Fruit fly (Drosophila melanogaster) whole organism, embryonic: Measurements from ENCODE around the gene Atat.

ENCODE experiments used
- Blimp-1 ChIP-seq: fragments of 200-800 bp; sonication (Bioruptor generic); optimal IDR thresholded peaks from 3 replicates; lab custom pipeline; 2018; ENCODE audit warnings: missing biosample characterization, missing genetic modification characterization, mild to moderate bottlenecking, moderate library complexity, missing genetic modification reagents
- CG10366 ChIP-seq: fragments of 200-800 bp; sonication (Bioruptor generic); IDR thresholded peaks from 2 replicates; pipeline ENCODE4 v1.3.6; 2022; ENCODE audit warnings: missing biosample characterization, missing genetic modification characterization
- CG10959 ChIP-seq: fragments of 200-800 bp; sonication (Bioruptor generic); IDR thresholded peaks from 2 replicates; pipeline ENCODE4 v1.3.6; 2022; ENCODE audit warnings: missing biosample characterization, missing genetic modification characterization
- CG12236 ChIP-seq: fragments of 200-800 bp; sonication (Bioruptor generic); optimal IDR thresholded peaks from 2 replicates; lab custom pipeline; 2016; ENCODE audit warnings: missing biosample characterization, missing genetic modification characterization
- CG13424 ChIP-seq: fragments of 200-800 bp; sonication (Bioruptor generic); optimal IDR thresholded peaks from 2 replicates; lab custom pipeline; 2019; ENCODE audit warnings: missing biosample characterization, mild to moderate bottlenecking, missing genetic modification characterization, moderate library complexity
- CG14050 ChIP-seq: fragments of 200-800 bp; sonication (Bioruptor generic); IDR thresholded peaks from 3 replicates; pipeline ENCODE4 v1.3.6; 2022; ENCODE audit warnings: missing biosample characterization, missing genetic modification characterization
- CG14667 ChIP-seq: fragments of 200-800 bp; sonication (Bioruptor generic); IDR thresholded peaks from 2 replicates; pipeline ENCODE4 v1.3.6; 2022; ENCODE audit warnings: missing biosample characterization, missing genetic modification characterization
- CG15514 ChIP-seq: fragments of 200-800 bp; sonication (Bioruptor generic); optimal IDR thresholded peaks from 3 replicates; lab custom pipeline; 2017; ENCODE audit warnings: missing biosample characterization, missing genetic modification characterization, mild to moderate bottlenecking, moderate library complexity, missing genetic modification reagents
- CG1647 ChIP-seq: fragments of 200-800 bp; sonication (Bioruptor generic); optimal IDR thresholded peaks from 3 replicates; lab custom pipeline; 2016; ENCODE audit warnings: missing biosample characterization, missing genetic modification characterization
- CG17385 ChIP-seq: fragments of 200-800 bp; sonication (Bioruptor generic); optimal IDR thresholded peaks from 3 replicates; lab custom pipeline; 2018; ENCODE audit warnings: missing biosample characterization, mild to moderate bottlenecking, missing genetic modification characterization
- CG2875 ChIP-seq: fragments of 200-800 bp; sonication (Bioruptor generic); optimal IDR thresholded peaks from 2 replicates; lab custom pipeline; 2017; ENCODE audit warnings: missing biosample characterization, mild to moderate bottlenecking, missing genetic modification characterization, missing genetic modification reagents
- CG3163 ChIP-seq: fragments of 200-800 bp; sonication (Bioruptor generic); optimal IDR thresholded peaks from 3 replicates; lab custom pipeline; 2016; ENCODE audit warnings: missing biosample characterization, missing genetic modification characterization
- CG34422 ChIP-seq: fragments of 200-800 bp; sonication (Bioruptor generic); IDR thresholded peaks from 3 replicates; pipeline ENCODE4 v1.3.6; 2022; ENCODE audit warnings: missing biosample characterization, missing genetic modification characterization
- CG4282 ChIP-seq: fragments of 200-800 bp; sonication (Bioruptor generic); optimal IDR thresholded peaks from 2 replicates; lab custom pipeline; 2016; ENCODE audit warnings: missing biosample characterization, missing genetic modification characterization
- CG4424 ChIP-seq: fragments of 200-800 bp; sonication (Bioruptor generic); optimal IDR thresholded peaks from 3 replicates; lab custom pipeline; 2016; ENCODE audit warnings: missing biosample characterization, missing genetic modification characterization
- CG7271 ChIP-seq: fragments of 200-800 bp; sonication (Bioruptor generic); optimal IDR thresholded peaks from 2 replicates; lab custom pipeline; 2018; ENCODE audit warnings: missing biosample characterization, mild to moderate bottlenecking, missing genetic modification characterization, moderate library complexity
- CG7839 ChIP-seq: fragments of 200-800 bp; sonication (Bioruptor generic); optimal IDR thresholded peaks from 3 replicates; lab custom pipeline; 2018; ENCODE audit warnings: missing biosample characterization, mild to moderate bottlenecking, missing genetic modification characterization, moderate library complexity
- CG8290 ChIP-seq, 3 experiments: fragments of 200-800 bp; sonication (Bioruptor generic); optimal IDR thresholded peaks; 2 replicates each; lab custom pipeline; 2016 to 2019; ENCODE audit warnings: missing biosample characterization in 3 of 3, missing genetic modification characterization in 3 of 3, mild to moderate bottlenecking in 2 of 3, moderate library complexity in 1 of 3
- CHES-1-like ChIP-seq: fragments of 200-800 bp; sonication (Bioruptor generic); optimal IDR thresholded peaks from 2 replicates; lab custom pipeline; 2016; ENCODE audit warnings: missing biosample characterization, missing genetic modification characterization
- D19A ChIP-seq: fragments of 200-800 bp; optimal IDR thresholded peaks from 3 replicates; lab custom pipeline; 2019; ENCODE audit warnings: missing biosample characterization, mild to moderate bottlenecking, missing genetic modification characterization, moderate library complexity
- Dad ChIP-seq: fragments of 200-800 bp; sonication (Bioruptor generic); optimal IDR thresholded peaks from 3 replicates; lab custom pipeline; 2016; ENCODE audit warnings: missing biosample characterization, missing genetic modification characterization
- Eip74EF ChIP-seq, 2 experiments: fragments of 200-800 bp in 1 of 2; fragments of >200 bp in 1 of 2; sonication (Bioruptor generic) in 1 of 2; optimal IDR thresholded peaks; 2 replicates each; lab custom pipeline; 2017 to 2019; ENCODE audit warnings: missing biosample characterization in 2 of 2, missing genetic modification characterization in 2 of 2, mild to moderate bottlenecking in 1 of 2, moderate library complexity in 1 of 2
- Gsc ChIP-seq: fragments of 200-800 bp; sonication (Bioruptor generic); IDR thresholded peaks from 2 replicates; pipeline ENCODE4 v1.3.6; 2022; ENCODE audit warnings: missing biosample characterization, missing genetic modification characterization
- HLHmδ ChIP-seq: fragments of 200-800 bp; sonication (Bioruptor generic); optimal IDR thresholded peaks from 2 replicates; lab custom pipeline; 2018; ENCODE audit warnings: missing biosample characterization, mild to moderate bottlenecking, missing genetic modification characterization, moderate library complexity
- HmgZ ChIP-seq: fragments of 200-800 bp; sonication (Bioruptor generic); optimal IDR thresholded peaks from 2 replicates; lab custom pipeline; 2018; ENCODE audit warnings: missing biosample characterization, mild to moderate bottlenecking, missing genetic modification characterization
- Jarid2 ChIP-seq: fragments of 200-800 bp; sonication (Bioruptor generic); optimal IDR thresholded peaks from 3 replicates; lab custom pipeline; 2017; ENCODE audit warnings: mild to moderate bottlenecking, missing biosample characterization, missing genetic modification reagents, missing genetic modification characterization
- MESR4 ChIP-seq: fragments of 200-800 bp; sonication (Bioruptor generic); optimal IDR thresholded peaks from 2 replicates; lab custom pipeline; 2018; ENCODE audit warnings: missing biosample characterization, mild to moderate bottlenecking, missing genetic modification characterization, moderate library complexity
- Myb ChIP-seq: fragments of 200-800 bp; sonication (Bioruptor generic); optimal IDR thresholded peaks from 2 replicates; lab custom pipeline; 2016; ENCODE audit warnings: missing biosample characterization, missing genetic modification characterization
- NK7.1 ChIP-seq: fragments of 200-800 bp; sonication (Bioruptor generic); optimal IDR thresholded peaks from 3 replicates; lab custom pipeline; 2016; ENCODE audit warnings: missing biosample characterization, missing genetic modification characterization
- Nf-YB ChIP-seq: fragments of 200-800 bp; sonication (Bioruptor generic); optimal IDR thresholded peaks from 3 replicates; lab custom pipeline; 2019; ENCODE audit warnings: missing biosample characterization, mild to moderate bottlenecking, missing genetic modification characterization, moderate library complexity
- Rfx ChIP-seq: fragments of 200-800 bp; sonication (Bioruptor generic); IDR thresholded peaks from 2 replicates; pipeline ENCODE4 v1.3.6; 2022; ENCODE audit warnings: missing biosample characterization, missing genetic modification characterization
- abd-A ChIP-seq: fragments of 200-800 bp; sonication (Bioruptor generic); optimal IDR thresholded peaks from 3 replicates; lab custom pipeline; 2019; ENCODE audit warnings: missing biosample characterization, mild to moderate bottlenecking, missing genetic modification characterization, moderate library complexity
- ase ChIP-seq: fragments of 200-800 bp; sonication (Bioruptor generic); IDR thresholded peaks from 3 replicates; pipeline ENCODE4 v1.3.6; 2022; ENCODE audit warnings: missing biosample characterization, missing genetic modification characterization
- bab2 ChIP-seq: fragments of 200-800 bp; sonication (Bioruptor generic); optimal IDR thresholded peaks from 2 replicates; lab custom pipeline; 2016; ENCODE audit warnings: missing biosample characterization, missing genetic modification characterization
- bsh ChIP-seq, 2 experiments: fragments of 200-800 bp; sonication (Bioruptor generic); optimal IDR thresholded peaks; 2 replicates each; lab custom pipeline; 2017 to 2018; ENCODE audit warnings: mild to moderate bottlenecking in 2 of 2, missing biosample characterization in 2 of 2, missing genetic modification characterization in 2 of 2, moderate library complexity in 1 of 2
- btn ChIP-seq: fragments of 200-800 bp; sonication (Bioruptor generic); optimal IDR thresholded peaks from 2 replicates; lab custom pipeline; 2016; ENCODE audit warnings: missing biosample characterization, missing genetic modification characterization
- dimm ChIP-seq: fragments of 200-800 bp; sonication (Bioruptor generic); IDR thresholded peaks from 2 replicates; pipeline ENCODE4 v1.3.6; 2022; ENCODE audit warnings: missing biosample characterization, missing genetic modification characterization
- ems ChIP-seq: fragments of 200-800 bp; sonication (Bioruptor generic); optimal IDR thresholded peaks from 3 replicates; lab custom pipeline; 2016; ENCODE audit warnings: missing biosample characterization, missing genetic modification characterization
- gsb-n ChIP-seq: fragments of 200-800 bp; sonication (Bioruptor generic); optimal IDR thresholded peaks from 3 replicates; lab custom pipeline; 2018; ENCODE audit warnings: missing biosample characterization, mild to moderate bottlenecking, missing genetic modification characterization
- jing ChIP-seq: fragments of 200-800 bp; sonication (Bioruptor generic); optimal IDR thresholded peaks from 2 replicates; lab custom pipeline; 2018; ENCODE audit warnings: missing biosample characterization, mild to moderate bottlenecking, missing genetic modification characterization
- lola ChIP-seq, 3 experiments: fragments of >200 bp in 2 of 3; fragments of 200-800 bp in 1 of 3; sonication (Bioruptor generic) in 1 of 3; optimal IDR thresholded peaks; 2 replicates each; lab custom pipeline; 2017 to 2019; ENCODE audit warnings: missing biosample characterization in 3 of 3, missing genetic modification characterization in 3 of 3, mild to moderate bottlenecking in 1 of 3, moderate library complexity in 1 of 3
- odd ChIP-seq: fragments of 200-800 bp; sonication (Bioruptor generic); optimal IDR thresholded peaks from 2 replicates; lab custom pipeline; 2017; ENCODE audit warnings: missing biosample characterization, mild to moderate bottlenecking, missing genetic modification characterization
- sna ChIP-seq: fragments of 200-800 bp; sonication (Bioruptor generic); IDR thresholded peaks from 2 replicates; pipeline ENCODE4 v1.3.6; 2022; ENCODE audit warnings: missing biosample characterization, missing genetic modification characterization; ENCODE audit not compliant: partially characterized antibody
- tio ChIP-seq: fragments of 200-800 bp; sonication (Bioruptor generic); optimal IDR thresholded peaks from 2 replicates; lab custom pipeline; 2017; ENCODE audit warnings: missing biosample characterization, missing genetic modification characterization, inconsistent platforms
- toy ChIP-seq: fragments of 200-800 bp; sonication (Bioruptor generic); IDR thresholded peaks from 2 replicates; pipeline ENCODE4 v1.3.6; 2022; ENCODE audit warnings: missing biosample characterization, missing genetic modification characterization
- unc-4 ChIP-seq: fragments of 200-800 bp; sonication (Bioruptor generic); IDR thresholded peaks from 2 replicates; pipeline ENCODE4 v1.3.6; 2022; ENCODE audit warnings: missing biosample characterization, missing genetic modification characterization; ENCODE audit not compliant: partially characterized antibody
- unpg ChIP-seq: fragments of 200-800 bp; sonication (Bioruptor generic); optimal IDR thresholded peaks from 3 replicates; lab custom pipeline; 2018; ENCODE audit warnings: missing biosample characterization, mild to moderate bottlenecking, missing genetic modification characterization, moderate library complexity
- vvl ChIP-seq: fragments of 200-800 bp; sonication (Bioruptor generic); IDR thresholded peaks from 2 replicates; pipeline ENCODE4 v1.3.6; 2022; ENCODE audit warnings: missing biosample characterization, missing genetic modification characterization
- z ChIP-seq: fragments of 200-800 bp; sonication (Bioruptor generic); IDR thresholded peaks from 3 replicates; pipeline ENCODE4 v1.3.6; 2022; ENCODE audit warnings: missing biosample characterization, missing genetic modification characterization

The Atat gene

dm6 chr3L:9461670-9462246 is 35.2 kb upstream of the Atat start (continued):
- TF ChIP-seq Jarid2 (GFP tag; lab: Kevin White, UChicago) (peak; percentile 10), CG4424 (GFP tag; lab: Kevin White, UChicago) (no peak), NK7.1 (no peak), CG4282 (GFP tag; lab: Kevin White, UChicago) (no peak), bab2 (GFP tag; lab: Kevin White, UChicago) (no peak), HmgZ (tag; lab: Kevin White, UChicago) (peak; percentile 19), CG7839 (peak; percentile 38), Blimp-1 (peak; percentile 3), CG14050 (GFP tag; lab: Robert Waterston, UW) (no peak), toy (GFP tag; lab: Robert Waterston, UW) (no peak), unpg (GFP tag; lab: Kevin White, UChicago) (peak; percentile 47), CHES-1-like (GFP tag; lab: Kevin White, UChicago) (no peak), btn (GFP tag; lab: Kevin White, UChicago) (no peak), bsh (GFP tag; optimal IDR thresholded peaks at IDR 0.05; lab: Kevin White, UChicago) (peak in 1 of 2 experiments; percentile 62), abd-A (peak; percentile 76), jing (GFP tag; lab: Kevin White, UChicago) (peak; percentile 11), Eip74EF (GFP tag; optimal IDR thresholded peaks at IDR 0.05; lab: Kevin White, UChicago) (no peak), CG7271 (tag; lab: Kevin White, UChicago) (peak; percentile 98), tio (GFP tag; lab: Kevin White, UChicago) (no peak), ase (GFP tag; lab: Robert Waterston, UW) (no peak), Nf-YB (GFP tag; lab: Kevin White, UChicago) (no peak), D19A (tag; lab: Kevin White, UChicago) (no peak), gsb-n (tag; lab: Kevin White, UChicago) (no peak), MESR4 (GFP tag; lab: Kevin White, UChicago) (no peak), Myb (GFP tag; lab: Kevin White, UChicago) (no peak), odd (no peak), Gsc (0 out of 2 replicates have a peak, but pooled peaks have one; percentile 27), CG17385 (GFP tag; lab: Kevin White, UChicago) (no peak), unc-4 (no peak), CG2875 (GFP tag; lab: Kevin White, UChicago) (no peak), CG13424 (tag; lab: Kevin White, UChicago) (no peak), z (GFP tag; lab: Robert Waterston, UW) (no peak), ems (GFP tag; lab: Kevin White, UChicago) (peak; percentile 17), CG14667 (no peak), CG3163 (no peak), sna (no peak), CG10366 (GFP tag; lab: Robert Waterston, UW) (peak; percentile 44; the same call in 1 of the 2 replicates), CG34422 (GFP tag; lab: Robert Waterston, UW) (peak; percentile 41; the same call in 1 of the 3 replicates), CG1647 (peak; percentile 26), Rfx (GFP tag; lab: Robert Waterston, UW) (peak; percentile 61), CG8290 (GFP tag; optimal IDR thresholded peaks at IDR 0.05; lab: Kevin White, UChicago) (no peak), CG8290 (tag; optimal IDR thresholded peaks at IDR 0.05; lab: Kevin White, UChicago) (peak; percentile 23 to 86), lola (GFP tag; optimal IDR thresholded peaks at IDR 0.05; lab: Kevin White, UChicago) (no peak), CG12236 (GFP tag; lab: Kevin White, UChicago) (peak; percentile 5), HLHmδ (GFP tag; lab: Kevin White, UChicago) (peak; percentile 32), CG15514 (GFP tag; lab: Kevin White, UChicago) (peak; percentile 21), vvl (no peak; the same call in 1 of the 2 replicates), dimm (GFP tag; lab: Robert Waterston, UW) (no peak), CG10959 (GFP tag; lab: Robert Waterston, UW) (peak; percentile 18; the same call in 1 of the 2 replicates), Dad (GFP tag; lab: Kevin White, UChicago) (no peak)
